Worm (Caenorhabditis elegans) whole organism, late embryonic: Measurements from ENCODE around the gene dct-15.

Experiments
- C38D4.7 ChIP-seq: fragments of 200-800 bp; sonication (Bioruptor generic); optimal IDR thresholded peaks from 2 replicates; lab custom pipeline; 2018; ENCODE audit warnings: mild to moderate bottlenecking, missing genetic modification characterization, moderate library complexity, missing compliant biosample characterization
- ama-1 ChIP-seq: fragments of 150-350 bp; optimal IDR thresholded peaks from 2 replicates; lab custom pipeline; 2014
- eyg-1 ChIP-seq: sonication (generic microtip); optimal IDR thresholded peaks from 2 replicates; lab custom pipeline; 2016; ENCODE audit warnings: missing genotype, missing genetic modification characterization, missing compliant biosample characterization
- pqm-1 ChIP-seq: sonication (generic microtip); optimal IDR thresholded peaks from 2 replicates; lab custom pipeline; 2016; ENCODE audit warnings: missing genetic modification characterization, missing compliant biosample characterization
- unc-86 ChIP-seq: sonication (generic microtip); optimal IDR thresholded peaks from 2 replicates; lab custom pipeline; 2016; ENCODE audit warnings: missing genetic modification characterization, missing compliant biosample characterization

DNA sequence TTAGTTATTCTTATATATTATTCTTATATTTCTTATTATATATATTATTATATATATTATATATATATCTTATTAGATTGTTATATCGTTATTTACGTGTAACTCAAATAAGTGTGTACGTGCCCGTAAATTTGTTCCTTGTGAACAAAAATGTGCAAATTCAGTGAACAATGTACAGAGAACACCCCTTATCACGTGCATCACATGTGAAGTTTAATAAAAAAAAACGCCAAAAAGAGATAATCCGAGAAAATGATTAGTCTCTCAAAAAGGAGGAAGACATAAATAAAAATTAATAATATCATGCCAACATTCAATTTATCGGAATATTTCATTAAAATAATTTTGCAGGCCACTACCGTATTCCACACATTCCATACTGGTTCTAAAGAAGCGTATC lies 10.9 kb downstream of the dct-15 start:
- TF ChIP-seq C38D4.7 (GFP tag; lab: Kevin White, UChicago) (no peak), pqm-1 (tag; lab: Kevin White, UChicago) (no peak), unc-86 (tag; lab: Kevin White, UChicago) (no peak), ama-1 (lab: Kevin White, UChicago) (no peak), eyg-1 (tag; lab: Kevin White, UChicago) (no peak)
